Worm (Caenorhabditis elegans): Measurements from ENCODE around the gene F49E12.10.

Gene F49E12.10

ce11 chrII:8390751-8391150 lies at the start of gene F49E12.10:
Gene F49E12.10, plus strand, starts transcription at chrII:8391051.
- TF ChIP-seq sea-1 (GFP tag; conservative IDR thresholded peaks at IDR 0.05) (no peak), scrt-1 (GFP tag; IDR thresholded peaks at IDR 0.05) (no peak), aly-1 (tag; optimal IDR thresholded peaks at IDR 0.05) (no peak), tra-4 (tag; optimal IDR thresholded peaks at IDR 0.05) (no peak), ceh-13 (GFP tag; optimal IDR thresholded peaks at IDR 0.05) (no peak), ama-1 (optimal IDR thresholded peaks at IDR 0.05) (no peak), hmbx-1 (tag; optimal IDR thresholded peaks at IDR 0.05) (no peak), flt-1 (GFP tag; IDR thresholded peaks at IDR 0.05) (no peak), pes-1 (GFP tag; IDR thresholded peaks at IDR 0.05) (no peak), B0310.2 (tag; optimal IDR thresholded peaks at IDR 0.05) (no peak), tbx-11 (GFP tag; IDR thresholded peaks at IDR 0.05) (no peak), hmg-4 (GFP tag; optimal IDR thresholded peaks at IDR 0.05) (no peak), tbx-37 (GFP tag; conservative IDR thresholded peaks at IDR 0.05) (no peak), hnd-1 (tag; optimal IDR thresholded peaks at IDR 0.05) (no peak), ets-7 (tag; optimal IDR thresholded peaks at IDR 0.05) (no peak), F13C5.2 (tag; optimal IDR thresholded peaks at IDR 0.05) (no peak), ceh-36 (tag; optimal IDR thresholded peaks at IDR 0.05) (no peak)

ce11 chrII:8344803-8345202 lies 46.0 kb upstream of the F49E12.10 start:
- TF ChIP-seq ceh-36 (tag; optimal IDR thresholded peaks at IDR 0.05) (no peak), hmbx-1 (tag; optimal IDR thresholded peaks at IDR 0.05) (no peak), hmg-4 (GFP tag; optimal IDR thresholded peaks at IDR 0.05) (no peak), ceh-13 (GFP tag; optimal IDR thresholded peaks at IDR 0.05) (no peak), F13C5.2 (tag; optimal IDR thresholded peaks at IDR 0.05) (no peak), hnd-1 (tag; optimal IDR thresholded peaks at IDR 0.05) (no peak)

- TF ChIP-seq tra-4 (tag; optimal IDR thresholded peaks at IDR 0.05) = no peak
- no peak for TF ChIP-seq flt-1 (GFP tag; IDR thresholded peaks at IDR 0.05)
- no peak for TF ChIP-seq ama-1 (optimal IDR thresholded peaks at IDR 0.05)
- TF ChIP-seq F13C5.2 (tag; optimal IDR thresholded peaks at IDR 0.05) = no peak
- TF ChIP-seq tbx-37 (GFP tag; conservative IDR thresholded peaks at IDR 0.05) = no peak
- TF ChIP-seq ceh-36 (tag; optimal IDR thresholded peaks at IDR 0.05) = no peak
- no peak for TF ChIP-seq ceh-13 (GFP tag; optimal IDR thresholded peaks at IDR 0.05)
- TF ChIP-seq hmbx-1 (tag; optimal IDR thresholded peaks at IDR 0.05) = no peak
- no peak for TF ChIP-seq aly-1 (tag; optimal IDR thresholded peaks at IDR 0.05)
- no peak for TF ChIP-seq scrt-1 (GFP tag; IDR thresholded peaks at IDR 0.05)
- TF ChIP-seq hnd-1 (tag; optimal IDR thresholded peaks at IDR 0.05) = no peak
- TF ChIP-seq sea-1 (GFP tag; conservative IDR thresholded peaks at IDR 0.05) = no peak
- no peak for TF ChIP-seq tbx-11 (GFP tag; IDR thresholded peaks at IDR 0.05)
- TF ChIP-seq pes-1 (GFP tag; IDR thresholded peaks at IDR 0.05) = no peak
- no peak for TF ChIP-seq B0310.2 (tag; optimal IDR thresholded peaks at IDR 0.05)
Measured at ce11 chrII:8345613-8346012, 45.2 kb upstream of the F49E12.10 start.

- TF ChIP-seq tbx-37 (GFP tag; conservative IDR thresholded peaks at IDR 0.05) = no peak
- no peak for TF ChIP-seq hmbx-1 (tag; optimal IDR thresholded peaks at IDR 0.05)
- no peak for TF ChIP-seq ama-1 (optimal IDR thresholded peaks at IDR 0.05)
- TF ChIP-seq ets-7 (tag; optimal IDR thresholded peaks at IDR 0.05) = no peak
- no peak for TF ChIP-seq flt-1 (GFP tag; IDR thresholded peaks at IDR 0.05)
- TF ChIP-seq hmg-4 (GFP tag; optimal IDR thresholded peaks at IDR 0.05) = no peak
- TF ChIP-seq ceh-13 (GFP tag; optimal IDR thresholded peaks at IDR 0.05) = no peak
- TF ChIP-seq hnd-1 (tag; optimal IDR thresholded peaks at IDR 0.05) = no peak
- TF ChIP-seq pes-1 (GFP tag; IDR thresholded peaks at IDR 0.05) = no peak
- no peak for TF ChIP-seq ceh-36 (tag; optimal IDR thresholded peaks at IDR 0.05)
- TF ChIP-seq F13C5.2 (tag; optimal IDR thresholded peaks at IDR 0.05) = no peak
- TF ChIP-seq scrt-1 (GFP tag; IDR thresholded peaks at IDR 0.05) = no peak
- no peak for TF ChIP-seq aly-1 (tag; optimal IDR thresholded peaks at IDR 0.05)
- TF ChIP-seq sea-1 (GFP tag; conservative IDR thresholded peaks at IDR 0.05) = no peak
- no peak for TF ChIP-seq B0310.2 (tag; optimal IDR thresholded peaks at IDR 0.05)
- no peak for TF ChIP-seq tbx-11 (GFP tag; IDR thresholded peaks at IDR 0.05)
- no peak for TF ChIP-seq tra-4 (tag; optimal IDR thresholded peaks at IDR 0.05)
Measured at ce11 chrII:8346384-8346783, 44.5 kb upstream of the F49E12.10 start, which contains the start of gene eff-1. Gene eff-1, plus strand, starts transcription at chrII:8346684.

ce11 chrII:8353288-8353687 lies 37.6 kb upstream of the F49E12.10 start:
- TF ChIP-seq ets-7 (tag; optimal IDR thresholded peaks at IDR 0.05) = no peak
- TF ChIP-seq ceh-13 (GFP tag; optimal IDR thresholded peaks at IDR 0.05) = no peak

- TF ChIP-seq B0310.2 (tag; optimal IDR thresholded peaks at IDR 0.05) (no peak), tbx-37 (GFP tag; conservative IDR thresholded peaks at IDR 0.05) (no peak), ets-7 (tag; optimal IDR thresholded peaks at IDR 0.05) (no peak), hmg-4 (GFP tag; optimal IDR thresholded peaks at IDR 0.05) (no peak), hmbx-1 (tag; optimal IDR thresholded peaks at IDR 0.05) (no peak), ama-1 (optimal IDR thresholded peaks at IDR 0.05) (no peak), flt-1 (GFP tag; IDR thresholded peaks at IDR 0.05) (no peak), ceh-36 (tag; optimal IDR thresholded peaks at IDR 0.05) (no peak), scrt-1 (GFP tag; IDR thresholded peaks at IDR 0.05) (no peak), tra-4 (tag; optimal IDR thresholded peaks at IDR 0.05) (no peak), sea-1 (GFP tag; conservative IDR thresholded peaks at IDR 0.05) (no peak), tbx-11 (GFP tag; IDR thresholded peaks at IDR 0.05) (no peak), aly-1 (tag; optimal IDR thresholded peaks at IDR 0.05) (no peak), pes-1 (GFP tag; IDR thresholded peaks at IDR 0.05) (no peak), F13C5.2 (tag; optimal IDR thresholded peaks at IDR 0.05) (no peak), ceh-13 (GFP tag; optimal IDR thresholded peaks at IDR 0.05) (no peak), hnd-1 (tag; optimal IDR thresholded peaks at IDR 0.05) (no peak)
Measured at ce11 chrII:8354233-8354750, 36.6 kb upstream of the F49E12.10 start, which contains the start of gene C26D10.6. Gene C26D10.6, minus strand, starts transcription at chrII:8354700.

- TF ChIP-seq ceh-13 (GFP tag; optimal IDR thresholded peaks at IDR 0.05) (no peak), hmg-4 (GFP tag; optimal IDR thresholded peaks at IDR 0.05) (peak; percentile 14), hmbx-1 (tag; optimal IDR thresholded peaks at IDR 0.05) (no peak), tbx-37 (GFP tag; conservative IDR thresholded peaks at IDR 0.05) (no peak)
Measured at ce11 chrII:8358466-8358865, 32.4 kb upstream of the F49E12.10 start.
